Fruit fly (Drosophila melanogaster): Measurements from ENCODE around the gene CG5281.

The CG5281 gene

dm6 chr3R:11421643-11422122 lies 14.0 kb upstream of the CG5281 start, which contains the start of the genes ninaG and Sptz (continued):
- TF ChIP-seq CG2678 (tag; optimal IDR thresholded peaks at IDR 0.05) (peak; percentile 91), sna (GFP tag; IDR thresholded peaks at IDR 0.05; ENCODE audit: partially characterized antibody) (peak; percentile 44; the same call in 1 of the 2 replicates), btn (GFP tag; optimal IDR thresholded peaks at IDR 0.05) (peak; percentile 76), CG18476 (GFP tag; optimal IDR thresholded peaks at IDR 0.05) (peak; percentile 93), CG18619 (GFP tag; optimal IDR thresholded peaks at IDR 0.05) (peak; percentile 90), crol (GFP tag; IDR thresholded peaks at IDR 0.05) (peak; percentile 50; the same call in 1 of the 2 replicates), TFAM (GFP tag; optimal IDR thresholded peaks at IDR 0.05) (peak; percentile 61), peb (GFP tag; IDR thresholded peaks at IDR 0.05) (peak; percentile 95), CG6813 (GFP tag; optimal IDR thresholded peaks at IDR 0.05) (peak; percentile 69), Spps (tag; optimal IDR thresholded peaks at IDR 0.05) (peak; percentile 87), CG2120 (GFP tag; optimal IDR thresholded peaks at IDR 0.05) (peak; percentile 97), kni (GFP tag; optimal IDR thresholded peaks at IDR 0.05) (no peak), Ets65A (GFP tag) (peak; percentile 100), CG7839 (tag; optimal IDR thresholded peaks at IDR 0.05) (peak; percentile 92), CG12104 (GFP tag; optimal IDR thresholded peaks at IDR 0.05) (peak; percentile 83), Hmr (GFP tag; optimal IDR thresholded peaks at IDR 0.05) (peak; percentile 92), Chrac-16 (GFP tag; optimal IDR thresholded peaks at IDR 0.05) (peak; percentile 96), Doc2 (GFP tag; IDR thresholded peaks at IDR 0.05) (peak; percentile 84), CG17359 (tag; optimal IDR thresholded peaks at IDR 0.05) (peak; percentile 92), grau (tag; optimal IDR thresholded peaks at IDR 0.05) (peak; percentile 89), CG1602 (GFP tag; optimal IDR thresholded peaks at IDR 0.05) (peak; percentile 94), Med (GFP tag) (peak; percentile 99), zen2 (GFP tag; IDR thresholded peaks at IDR 0.05; ENCODE audit: partially characterized antibody) (no peak; the same call in 2 of the 3 replicates), wek (GFP tag; optimal IDR thresholded peaks at IDR 0.05) (no peak), CG11696 (GFP tag; IDR thresholded peaks at IDR 0.05) (peak; percentile 67), H15 (GFP tag; IDR thresholded peaks at IDR 0.05) (peak; percentile 95), usp (GFP tag; optimal IDR thresholded peaks at IDR 0.05) (no peak), CG17186 (GFP tag; optimal IDR thresholded peaks at IDR 0.05) (peak; percentile 91), CG10462 (GFP tag; optimal IDR thresholded peaks at IDR 0.05) (peak; percentile 95), CG31441 (GFP tag; IDR thresholded peaks at IDR 0.05) (peak; percentile 92), dmrt99B (tag; optimal IDR thresholded peaks at IDR 0.05) (no peak), Sin3A (optimal IDR thresholded peaks at IDR 0.05) (peak; percentile 83), run (tag; optimal IDR thresholded peaks at IDR 0.05) (peak; percentile 63), CG9817 (tag; optimal IDR thresholded peaks at IDR 0.05) (peak; percentile 93), Drgx (GFP tag; IDR thresholded peaks at IDR 0.05) (peak; percentile 93), B-H2 (GFP tag; optimal IDR thresholded peaks at IDR 0.05) (no peak), CG1233 (GFP tag; optimal IDR thresholded peaks at IDR 0.05) (peak; percentile 85), Oli (tag; optimal IDR thresholded peaks at IDR 0.05) (peak; percentile 86), Dref (GFP tag; IDR thresholded peaks at IDR 0.05) (peak; percentile 67), sc (optimal IDR thresholded peaks at IDR 0.05) (no peak), sc (GFP tag; optimal IDR thresholded peaks at IDR 0.05) (peak; percentile 81), CG5245 (GFP tag; optimal IDR thresholded peaks at IDR 0.05) (peak; percentile 89), knrl (GFP tag; IDR thresholded peaks at IDR 0.05; ENCODE audit: partially characterized antibody) (peak; percentile 63), cad (GFP tag; optimal IDR thresholded peaks at IDR 0.05) (no peak), tna (GFP tag; IDR thresholded peaks at IDR 0.05; ENCODE audit: partially characterized antibody) (no peak), CG11723 (GFP tag; optimal IDR thresholded peaks at IDR 0.05) (peak; percentile 87), oc (tag; optimal IDR thresholded peaks at IDR 0.05) (peak; percentile 85), cg (GFP tag; optimal IDR thresholded peaks at IDR 0.05) (no peak), CG10147 (GFP tag; optimal IDR thresholded peaks at IDR 0.05) (no peak), ase (GFP tag; IDR thresholded peaks at IDR 0.05) (peak; percentile 93), fd102C (GFP tag; optimal IDR thresholded peaks at IDR 0.05) (peak; percentile 52)

Data from whole organism, embryonic.